Worm (Caenorhabditis elegans) whole organism, young adult: Measurements from ENCODE around the gene gtf-2H4.

Experiments
- cebp-2 ChIP-seq: fragments of 200-800 bp; sonication (Bioruptor generic); IDR thresholded peaks from 2 replicates; pipeline ENCODE4 v1.3.6; 2022; ENCODE audit warnings: missing genetic modification characterization, missing compliant biosample characterization
- efl-1 ChIP-seq: fragments of 150-350 bp; optimal IDR thresholded peaks from 2 replicates; lab custom pipeline; 2014; ENCODE audit warnings: missing biosample characterization, missing genetic modification reagents, missing genetic modification characterization
- hrde-1 ChIP-seq: sonication (generic microtip); optimal IDR thresholded peaks from 2 replicates; lab custom pipeline; 2016; ENCODE audit warnings: missing genetic modification characterization, mild to moderate bottlenecking, missing compliant biosample characterization, moderate library complexity, missing genotype, missing genetic modification reagents, borderline replicate concordance

DNA sequence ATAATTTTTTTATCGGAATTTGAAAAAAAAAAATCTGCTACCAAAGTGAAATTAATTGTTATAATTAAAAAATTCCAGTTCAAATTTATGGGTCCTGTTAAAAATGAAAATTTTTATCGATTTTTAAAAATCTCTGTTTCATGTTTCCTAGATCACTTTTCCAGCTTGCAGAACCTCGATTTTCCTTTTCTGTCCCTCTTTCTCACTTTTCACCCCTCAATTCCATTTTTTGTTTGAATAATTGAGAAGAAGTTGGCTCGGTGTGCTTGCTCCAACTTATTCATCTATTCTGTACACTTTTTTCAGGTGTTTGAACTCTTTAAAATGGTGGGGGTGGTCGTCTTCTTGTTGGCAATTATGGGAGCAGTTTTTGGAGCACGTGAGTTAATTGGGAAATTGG, 44.3 kb upstream of the gtf-2H4 start, which contains the start of gene acr-24:
- TF ChIP-seq efl-1 (GFP tag; lab: Kevin White, UChicago) (no peak), hrde-1 (tag; lab: Kevin White, UChicago) (no peak), cebp-2 (GFP tag; lab: Robert Waterston, UW) (no peak)
